Worm (Caenorhabditis elegans): ENCODE results near the gene F14H3.14.
A peak's percentile ranks its signal among the peaks of the same experiment; 100 is the strongest.

DNA sequence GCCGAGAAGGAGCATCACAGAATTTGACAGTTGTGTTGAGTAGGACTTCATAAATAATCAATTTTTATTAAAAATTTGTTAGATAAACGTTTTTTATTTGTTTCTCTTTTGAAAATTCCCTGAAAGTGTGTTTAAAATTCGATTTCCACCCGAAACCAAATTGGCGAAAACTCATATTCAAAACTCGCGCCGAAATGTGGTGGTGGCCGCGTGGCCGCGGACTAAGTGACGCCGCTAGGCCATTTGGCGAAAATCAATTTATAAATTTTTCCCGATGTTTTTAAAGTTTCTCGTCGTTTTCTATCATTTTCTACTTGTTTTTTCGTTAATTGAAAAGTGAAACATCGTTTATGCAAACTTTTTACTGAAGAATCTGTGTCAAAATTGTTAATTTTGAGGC is 40.1 kb downstream of the F14H3.14 start:
- TF ChIP-seq ztf-23 (GFP tag; IDR thresholded peaks at IDR 0.05) (0 out of 2 replicates have a peak, but pooled peaks have one; percentile 40), ref-1 (GFP tag; conservative IDR thresholded peaks at IDR 0.05) (no peak), flt-1 (GFP tag; IDR thresholded peaks at IDR 0.05) (peak; percentile 61)

Measured in whole organism, midembryonic.